Fruit fly (Drosophila melanogaster) whole organism, embryonic: ENCODE results near the gene CG17819.

Source experiments
- ATbp ChIP-seq: fragments of 200-800 bp; sonication (Bioruptor generic); optimal IDR thresholded peaks from 2 replicates; lab custom pipeline; 2017; ENCODE audit warnings: missing biosample characterization, mild to moderate bottlenecking, missing genetic modification characterization, missing genetic modification reagents
- CG42726 ChIP-seq: fragments of 200-800 bp; sonication (Bioruptor generic); IDR thresholded peaks from 2 replicates; pipeline ENCODE4 v1.3.6; 2022; ENCODE audit warnings: missing biosample characterization, missing genetic modification characterization; ENCODE audit not compliant: partially characterized antibody
- CG7786 ChIP-seq: fragments of 200-800 bp; sonication (Bioruptor generic); optimal IDR thresholded peaks from 2 replicates; lab custom pipeline; 2016; ENCODE audit warnings: missing biosample characterization, missing genetic modification characterization
- Lhr ChIP-seq: fragments of 200-800 bp; sonication (Bioruptor generic); optimal IDR thresholded peaks from 3 replicates; lab custom pipeline; 2017; ENCODE audit warnings: mild to moderate bottlenecking, missing biosample characterization, missing genetic modification reagents, missing genetic modification characterization
- Ravus ChIP-seq: fragments of 200-800 bp; sonication (Bioruptor generic); IDR thresholded peaks from 2 replicates; pipeline ENCODE4 v1.3.6; 2022; ENCODE audit warnings: missing biosample characterization, missing genetic modification characterization
- fd64A ChIP-seq: fragments of 200-800 bp; sonication (Bioruptor generic); optimal IDR thresholded peaks from 3 replicates; lab custom pipeline; 2018; ENCODE audit warnings: missing biosample characterization, mild to moderate bottlenecking, missing genetic modification characterization
- lola ChIP-seq, 3 experiments: fragments of >200 bp in 2 of 3; fragments of 200-800 bp in 1 of 3; sonication (Bioruptor generic) in 1 of 3; optimal IDR thresholded peaks; 2 replicates each; lab custom pipeline; 2017 to 2019; ENCODE audit warnings: missing biosample characterization in 3 of 3, missing genetic modification characterization in 3 of 3, mild to moderate bottlenecking in 1 of 3, moderate library complexity in 1 of 3
- pan ChIP-seq, 4 experiments: fragments of >200 bp in 3 of 4; fragments of 200-800 bp in 1 of 4; sonication (Bioruptor generic) in 1 of 4; optimal IDR thresholded peaks in 3 of 4; IDR thresholded peaks in 1 of 4; 2 replicates each; pipeline versions ENCODE4 v1.3.6 to Lab custom; 2017 to 2022; ENCODE audit warnings: missing biosample characterization in 2 of 4, missing genetic modification characterization in 2 of 4, mixed read lengths in 1 of 4
- run ChIP-seq: fragments of 200-800 bp; sonication (Bioruptor generic); optimal IDR thresholded peaks from 3 replicates; lab custom pipeline; 2018; ENCODE audit warnings: missing biosample characterization, mild to moderate bottlenecking, missing genetic modification characterization
- sim ChIP-seq: fragments of 200-800 bp; sonication (Bioruptor generic); IDR thresholded peaks from 2 replicates; pipeline ENCODE4 v1.3.6; 2022; ENCODE audit warnings: missing biosample characterization, missing genetic modification characterization
- stc ChIP-seq: fragments of 200-800 bp; sonication (Bioruptor generic); IDR thresholded peaks from 2 replicates; pipeline ENCODE4 v1.3.6; 2022; ENCODE audit warnings: missing biosample characterization, missing genetic modification characterization
- trem ChIP-seq: fragments of 200-800 bp; optimal IDR thresholded peaks from 3 replicates; lab custom pipeline; 2019; ENCODE audit warnings: missing biosample characterization, mild to moderate bottlenecking, missing genetic modification characterization, moderate library complexity

- TF ChIP-seq CG7786 (GFP tag; lab: Kevin White, UChicago) (no peak), sim (no peak), Ravus (no peak), run (tag; lab: Kevin White, UChicago) (no peak), CG42726 (GFP tag; lab: Robert Waterston, UW) (no peak), pan (optimal IDR thresholded peaks at IDR 0.05; lab: Kevin White, UChicago) (no peak), pan (GFP tag; optimal IDR thresholded peaks at IDR 0.05 in 1 of 2, IDR thresholded peaks at IDR 0.05 in 1 of 2) (no peak), lola (GFP tag; optimal IDR thresholded peaks at IDR 0.05; lab: Kevin White, UChicago) (no peak), fd64A (GFP tag; lab: Kevin White, UChicago) (no peak), Lhr (no peak), stc (no peak), trem (no peak), ATbp (GFP tag; lab: Kevin White, UChicago) (no peak)
These were observed 13.8 kb upstream of the CG17819 start for dm6 chr3R:21899170-21899575.
